Worm (Caenorhabditis elegans) whole organism, L2 larva: ENCODE measurements around the gene nlp-53.

Experiments used
- C34F6.9 ChIP-seq: fragments of 150-350 bp; optimal IDR thresholded peaks from 2 replicates; lab custom pipeline; 2014; ENCODE audit warnings: missing biosample characterization, missing genetic modification characterization
- F13H6.1 ChIP-seq: sonication (generic microtip); optimal IDR thresholded peaks from 2 replicates; lab custom pipeline; 2016; ENCODE audit warnings: missing genetic modification characterization, missing compliant biosample characterization
- Y55F3AM.14 ChIP-seq: fragments of 200-800 bp; sonication (Bioruptor generic); optimal IDR thresholded peaks from 2 replicates; lab custom pipeline; 2018; ENCODE audit warnings: mild to moderate bottlenecking, missing genetic modification characterization, missing compliant biosample characterization
- ZK546.5 ChIP-seq: sonication (generic microtip); optimal IDR thresholded peaks from 2 replicates; lab custom pipeline; 2017; ENCODE audit warnings: missing biosample characterization, missing genetic modification characterization
- alr-1 ChIP-seq: fragments of 150-350 bp; optimal IDR thresholded peaks from 2 replicates; lab custom pipeline; 2014; ENCODE audit warnings: missing biosample characterization, missing genetic modification characterization
- aly-2 ChIP-seq: fragments of 150-350 bp; optimal IDR thresholded peaks from 2 replicates; lab custom pipeline; 2014; ENCODE audit warnings: missing biosample characterization, missing genetic modification characterization
- ama-1 ChIP-seq: fragments of 150-350 bp; optimal IDR thresholded peaks from 2 replicates; lab custom pipeline; 2018; ENCODE audit warnings: inconsistent platforms
- blmp-1 ChIP-seq: sonication (generic microtip); optimal IDR thresholded peaks from 2 replicates; lab custom pipeline; 2017; ENCODE audit warnings: missing genetic modification characterization, mild to moderate bottlenecking, missing compliant biosample characterization, antibody characterized with exemption, moderate library complexity; ENCODE audit not compliant: insufficient read depth
- ceh-16 ChIP-seq: fragments of 150-350 bp; optimal IDR thresholded peaks from 2 replicates; lab custom pipeline; 2014; ENCODE audit warnings: missing biosample characterization, missing genetic modification characterization
- ceh-82 ChIP-seq: fragments of 150-350 bp; optimal IDR thresholded peaks from 2 replicates; lab custom pipeline; 2014; ENCODE audit warnings: missing biosample characterization, missing genetic modification characterization
- crh-2 ChIP-seq: sonication (generic microtip); optimal IDR thresholded peaks from 2 replicates; lab custom pipeline; 2017; ENCODE audit warnings: missing biosample characterization, missing genetic modification characterization
- dmd-4 ChIP-seq: sonication (generic microtip); optimal IDR thresholded peaks from 2 replicates; lab custom pipeline; 2017; ENCODE audit warnings: missing biosample characterization, missing genetic modification characterization
- egl-27 ChIP-seq: sonication (generic microtip); optimal IDR thresholded peaks from 3 replicates; lab custom pipeline; 2017; ENCODE audit warnings: missing biosample characterization, missing genetic modification reagents, missing genetic modification characterization
- elt-1 ChIP-seq: fragments of 150-350 bp; optimal IDR thresholded peaks from 2 replicates; lab custom pipeline; 2014; ENCODE audit warnings: missing biosample characterization, missing genetic modification characterization
- fos-1 ChIP-seq: fragments of 150-350 bp; optimal IDR thresholded peaks from 2 replicates; lab custom pipeline; 2014; ENCODE audit warnings: missing biosample characterization, missing genetic modification characterization
- gmeb-1 ChIP-seq: fragments of 150-350 bp; optimal IDR thresholded peaks from 2 replicates; lab custom pipeline; 2014; ENCODE audit warnings: missing biosample characterization, missing genetic modification characterization
- lin-11 ChIP-seq: fragments of 150-350 bp; sonication (generic microtip); optimal IDR thresholded peaks from 2 replicates; lab custom pipeline; 2014; ENCODE audit warnings: missing biosample characterization, missing genetic modification characterization, inconsistent platforms, mixed read lengths
- lin-13 ChIP-seq: fragments of 150-350 bp; optimal IDR thresholded peaks from 2 replicates; lab custom pipeline; 2014; ENCODE audit warnings: missing biosample characterization, missing genetic modification reagents, missing genetic modification characterization
- lin-39 ChIP-seq: fragments of 150-350 bp; optimal IDR thresholded peaks from 2 replicates; lab custom pipeline; 2014; ENCODE audit warnings: missing biosample characterization, missing genetic modification reagents, missing genetic modification characterization
- lsy-2 ChIP-seq, 2 experiments: fragments of 150-350 bp in 1 of 2; sonication (generic microtip) in 1 of 2; optimal IDR thresholded peaks; 2 replicates each; lab custom pipeline; 2014 to 2017; ENCODE audit warnings: missing biosample characterization in 2 of 2, missing genetic modification characterization in 2 of 2
- mab-5 ChIP-seq: fragments of 150-350 bp; optimal IDR thresholded peaks from 2 replicates; lab custom pipeline; 2014; ENCODE audit warnings: missing biosample characterization, missing genetic modification characterization
- nhr-10 ChIP-seq: sonication (generic microtip); optimal IDR thresholded peaks from 2 replicates; lab custom pipeline; 2017; ENCODE audit warnings: missing biosample characterization, missing genetic modification characterization
- nhr-11 ChIP-seq: fragments of 150-350 bp; optimal IDR thresholded peaks from 2 replicates; lab custom pipeline; 2014; ENCODE audit warnings: missing biosample characterization, missing genetic modification characterization
- nhr-129 ChIP-seq: fragments of 150-350 bp; optimal IDR thresholded peaks from 2 replicates; lab custom pipeline; 2014; ENCODE audit warnings: missing biosample characterization, missing genetic modification characterization
- nhr-21 ChIP-seq: fragments of 150-350 bp; optimal IDR thresholded peaks from 2 replicates; lab custom pipeline; 2014; ENCODE audit warnings: missing biosample characterization, missing genetic modification characterization
- nhr-23 ChIP-seq: fragments of 150-350 bp; optimal IDR thresholded peaks from 2 replicates; lab custom pipeline; 2014; ENCODE audit warnings: missing biosample characterization, missing genetic modification reagents, missing genetic modification characterization
- nhr-237 ChIP-seq: fragments of 150-350 bp; optimal IDR thresholded peaks from 2 replicates; lab custom pipeline; 2014; ENCODE audit warnings: missing biosample characterization, missing genetic modification characterization
- nhr-25 ChIP-seq: fragments of 150-350 bp; sonication (generic microtip); optimal IDR thresholded peaks from 3 replicates; lab custom pipeline; 2014; ENCODE audit warnings: missing biosample characterization, missing genetic modification characterization
- nhr-6 ChIP-seq: fragments of 150-350 bp; optimal IDR thresholded peaks from 2 replicates; lab custom pipeline; 2014; ENCODE audit warnings: missing biosample characterization, missing genetic modification characterization
- nhr-77 ChIP-seq: fragments of 150-350 bp; optimal IDR thresholded peaks from 2 replicates; lab custom pipeline; 2014; ENCODE audit warnings: missing biosample characterization, missing genetic modification characterization
- peb-1 ChIP-seq: fragments of 150-350 bp; optimal IDR thresholded peaks from 2 replicates; lab custom pipeline; 2014; ENCODE audit warnings: missing biosample characterization, missing genetic modification characterization
- sem-4 ChIP-seq: fragments of 150-350 bp; optimal IDR thresholded peaks from 2 replicates; lab custom pipeline; 2014; ENCODE audit warnings: missing biosample characterization, missing genetic modification reagents, missing genetic modification characterization
- skn-1 ChIP-seq: sonication (generic microtip); optimal IDR thresholded peaks from 2 replicates; lab custom pipeline; 2017; ENCODE audit warnings: missing biosample characterization, missing genetic modification characterization
- sma-3 ChIP-seq: sonication (generic microtip); optimal IDR thresholded peaks from 2 replicates; lab custom pipeline; 2016; ENCODE audit warnings: missing genetic modification reagents, missing genetic modification characterization, missing compliant biosample characterization
- sma-9 ChIP-seq, 2 experiments: fragments of 150-350 bp in 1 of 2; sonication (generic microtip) in 1 of 2; optimal IDR thresholded peaks; 2 replicates each; lab custom pipeline; 2014 to 2016; ENCODE audit warnings: missing genetic modification characterization in 2 of 2, mild to moderate bottlenecking in 1 of 2, missing biosample characterization in 1 of 2, missing compliant biosample characterization in 1 of 2, missing genetic modification reagents in 1 of 2, moderate library complexity in 1 of 2
- snpc-4 ChIP-seq: fragments of 150-350 bp; optimal IDR thresholded peaks from 2 replicates; lab custom pipeline; 2014; ENCODE audit warnings: missing biosample characterization, missing genetic modification characterization
- unc-39 ChIP-seq: fragments of 150-350 bp; optimal IDR thresholded peaks from 2 replicates; lab custom pipeline; 2014; ENCODE audit warnings: missing biosample characterization, missing genetic modification characterization
- unc-55 ChIP-seq: fragments of 150-350 bp; sonication (generic microtip); optimal IDR thresholded peaks from 3 replicates; lab custom pipeline; 2014; ENCODE audit warnings: missing biosample characterization, missing genetic modification reagents, missing genetic modification characterization
- unc-62 ChIP-seq: fragments of 150-350 bp; optimal IDR thresholded peaks from 2 replicates; lab custom pipeline; 2014; ENCODE audit warnings: missing biosample characterization, missing genetic modification reagents, missing genetic modification characterization
- zag-1 ChIP-seq: fragments of 150-350 bp; optimal IDR thresholded peaks from 2 replicates; lab custom pipeline; 2014; ENCODE audit warnings: missing biosample characterization, missing genetic modification characterization
- ztf-1 ChIP-seq: fragments of 200-800 bp; sonication (Bioruptor generic); conservative IDR thresholded peaks from 2 replicates; pipeline ENCODE4 v1.3.6; 2022; ENCODE audit warnings: missing genetic modification characterization, missing compliant biosample characterization
- ztf-11 ChIP-seq: sonication (generic microtip); optimal IDR thresholded peaks from 2 replicates; lab custom pipeline; 2017; ENCODE audit warnings: missing biosample characterization, missing genetic modification characterization

nlp-53 gene

ce11 chrX:13591175-13591574 lies 27.5 kb upstream of the nlp-53 start, which contains the start of gene col-44:
TSS of gene col-44 (plus strand) at chrX:13591475.
- TF ChIP-seq nhr-6: no peak
- no peak for TF ChIP-seq lsy-2 (tag; optimal IDR thresholded peaks at IDR 0.05; lab: Kevin White, UChicago)
- TF ChIP-seq nhr-23 (tag; lab: Kevin White, UChicago): no peak
- TF ChIP-seq mab-5 (tag; lab: Kevin White, UChicago): no peak
- no peak for TF ChIP-seq nhr-25 (tag; lab: Kevin White, UChicago)
- TF ChIP-seq nhr-11 (tag; lab: Kevin White, UChicago): no peak
- no peak for TF ChIP-seq lin-11 (tag; lab: Kevin White, UChicago)
- no peak for TF ChIP-seq unc-55 (GFP tag; lab: Kevin White, UChicago)
- no peak for TF ChIP-seq snpc-4
- TF ChIP-seq gmeb-1 (tag; lab: Kevin White, UChicago): no peak
- TF ChIP-seq ZK546.5 (tag; lab: Kevin White, UChicago): no peak
- TF ChIP-seq ztf-11 (tag; lab: Kevin White, UChicago): no peak
- TF ChIP-seq elt-1 (tag; lab: Kevin White, UChicago): no peak
- TF ChIP-seq unc-39: no peak

- TF ChIP-seq dmd-4 (tag; lab: Kevin White, UChicago): no peak
- TF ChIP-seq F13H6.1 (tag; lab: Kevin White, UChicago): no peak
- no peak for TF ChIP-seq nhr-129 (tag; lab: Kevin White, UChicago)
- TF ChIP-seq nhr-6: no peak
- TF ChIP-seq nhr-21 (tag; lab: Kevin White, UChicago): no peak
- TF ChIP-seq sem-4 (tag; lab: Kevin White, UChicago): no peak
- TF ChIP-seq ZK546.5 (tag; lab: Kevin White, UChicago): no peak
- TF ChIP-seq skn-1 (tag; lab: Kevin White, UChicago): no peak
- no peak for TF ChIP-seq nhr-10 (tag; lab: Kevin White, UChicago)
- no peak for TF ChIP-seq blmp-1
- TF ChIP-seq sma-9 (GFP tag; optimal IDR thresholded peaks at IDR 0.05; lab: Kevin White, UChicago): no peak
- no peak for TF ChIP-seq sma-9 (tag; optimal IDR thresholded peaks at IDR 0.05; lab: Kevin White, UChicago)
- TF ChIP-seq zag-1: no peak
- TF ChIP-seq sma-3 (GFP tag; lab: Kevin White, UChicago): no peak
- TF ChIP-seq lin-39 (tag; lab: Kevin White, UChicago): no peak
- TF ChIP-seq egl-27 (tag; lab: Kevin White, UChicago): no peak
Observed at ce11 chrX:13591953-13592352, 26.7 kb upstream of the nlp-53 start.

ce11 chrX:13592367-13592766 lies 26.3 kb upstream of the nlp-53 start, which contains the start of gene F54B11.4:
TSS of gene F54B11.4 (plus strand) at chrX:13592667.
- TF ChIP-seq unc-55 (GFP tag; lab: Kevin White, UChicago): no peak
- TF ChIP-seq zag-1: no peak
- no peak for TF ChIP-seq nhr-10 (tag; lab: Kevin White, UChicago)
- no peak for TF ChIP-seq ama-1 (lab: Kevin White, UChicago)
- no peak for TF ChIP-seq lin-39 (tag; lab: Kevin White, UChicago)
- no peak for TF ChIP-seq nhr-11 (tag; lab: Kevin White, UChicago)
- no peak for TF ChIP-seq unc-62 (GFP tag; lab: Kevin White, UChicago)
- no peak for TF ChIP-seq sma-3 (GFP tag; lab: Kevin White, UChicago)
- no peak for TF ChIP-seq nhr-237
- TF ChIP-seq ceh-82: no peak
- no peak for TF ChIP-seq nhr-77
- TF ChIP-seq elt-1 (tag; lab: Kevin White, UChicago): no peak
- TF ChIP-seq Y55F3AM.14 (GFP tag; lab: Kevin White, UChicago): no peak
- no peak for TF ChIP-seq ztf-11 (tag; lab: Kevin White, UChicago)
- TF ChIP-seq aly-2 (tag; lab: Kevin White, UChicago): no peak
- TF ChIP-seq F13H6.1 (tag; lab: Kevin White, UChicago): no peak

ce11 chrX:13596003-13596767 lies 22.5 kb upstream of the nlp-53 start, which contains the start of gene F54B11.5:
TSS of gene F54B11.5 (minus strand) at chrX:13596068.
- TF ChIP-seq nhr-129 (tag; lab: Kevin White, UChicago) (peak; percentile 75), ztf-1 (no peak), skn-1 (tag; lab: Kevin White, UChicago) (no peak), lin-39 (tag; lab: Kevin White, UChicago) (no peak), ama-1 (lab: Kevin White, UChicago) (peak; percentile 34), peb-1 (tag; lab: Kevin White, UChicago) (no peak), unc-62 (GFP tag; lab: Kevin White, UChicago) (no peak), sem-4 (tag; lab: Kevin White, UChicago) (peak; percentile 19), fos-1 (tag; lab: Kevin White, UChicago) (peak; percentile 51), ZK546.5 (tag; lab: Kevin White, UChicago) (no peak), gmeb-1 (tag; lab: Kevin White, UChicago) (peak; percentile 34), F13H6.1 (tag; lab: Kevin White, UChicago) (peak; percentile 3), nhr-6 (peak; percentile 3), nhr-21 (tag; lab: Kevin White, UChicago) (peak; percentile 2), sma-3 (GFP tag; lab: Kevin White, UChicago) (peak; percentile 33), alr-1 (tag; lab: Kevin White, UChicago) (no peak), C34F6.9 (tag; lab: Kevin White, UChicago) (peak; percentile 85), blmp-1 (no peak), lin-11 (tag; lab: Kevin White, UChicago) (peak; percentile 15), unc-55 (GFP tag; lab: Kevin White, UChicago) (peak; percentile 71), lin-13 (GFP tag; lab: Kevin White, UChicago) (peak; percentile 7), crh-2 (tag; lab: Kevin White, UChicago) (peak; percentile 56), egl-27 (tag; lab: Kevin White, UChicago) (peak; percentile 7), lsy-2 (tag; optimal IDR thresholded peaks at IDR 0.05; lab: Kevin White, UChicago) (peak in 1 of 2 experiments; percentile 70), aly-2 (tag; lab: Kevin White, UChicago) (no peak), ceh-16 (tag; lab: Kevin White, UChicago) (no peak), elt-1 (tag; lab: Kevin White, UChicago) (no peak)
